Fruit fly (Drosophila melanogaster): ENCODE results near the gene CG5877.
A peak's percentile ranks its signal among the peaks of the same experiment; 100 is the strongest.

Gene CG5877

DNA sequence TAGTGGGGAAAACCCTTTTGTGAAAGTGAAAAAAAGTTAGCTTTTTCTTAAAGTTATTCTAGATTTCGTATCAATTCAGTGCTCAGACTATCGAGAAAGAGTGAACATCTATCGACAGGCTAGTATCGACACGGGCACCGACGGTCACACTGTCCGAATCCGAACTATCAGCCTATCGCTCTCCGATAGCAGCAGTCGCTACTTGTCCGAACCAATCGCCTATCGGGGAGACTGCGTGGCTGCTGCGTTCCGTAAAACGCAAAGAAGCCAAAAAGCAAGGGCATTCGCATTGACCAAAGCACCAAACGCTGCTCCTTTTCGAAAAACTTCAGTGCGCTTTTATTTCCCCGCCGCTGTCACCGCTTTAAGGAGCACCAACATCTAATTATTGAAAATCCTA lies 26.5 kb downstream of the CG5877 start, which contains the start of gene Top1 (continued):
- TF ChIP-seq CG3281 (GFP tag; optimal IDR thresholded peaks at IDR 0.05) (no peak), CG7556 (GFP tag; optimal IDR thresholded peaks at IDR 0.05) (no peak), lbe (GFP tag; optimal IDR thresholded peaks at IDR 0.05) (no peak), CG9797 (GFP tag; optimal IDR thresholded peaks at IDR 0.05) (peak; percentile 75), CG11085 (GFP tag; IDR thresholded peaks at IDR 0.05) (peak; percentile 43; the same call in 1 of the 2 replicates), CrebB (tag; optimal IDR thresholded peaks at IDR 0.05) (no peak), klu (GFP tag; IDR thresholded peaks at IDR 0.05) (no peak), Xbp1 (GFP tag; optimal IDR thresholded peaks at IDR 0.05) (peak; percentile 19), Nf-YB (GFP tag; optimal IDR thresholded peaks at IDR 0.05) (no peak), Trl (optimal IDR thresholded peaks at IDR 0.05) (no peak), Trl (GFP tag; optimal IDR thresholded peaks at IDR 0.05) (no peak), Ets97D (GFP tag; optimal IDR thresholded peaks at IDR 0.05) (peak; percentile 84), p53 (GFP tag; optimal IDR thresholded peaks at IDR 0.05) (no peak), HmgD (GFP tag; optimal IDR thresholded peaks at IDR 0.05) (peak; percentile 71), ind (GFP tag; optimal IDR thresholded peaks at IDR 0.05) (peak; percentile 4), Dp (GFP tag; optimal IDR thresholded peaks at IDR 0.05) (peak; percentile 31), Ets65A (GFP tag) (peak; percentile 94), CG10543 (GFP tag; optimal IDR thresholded peaks at IDR 0.05) (peak; percentile 52), onecut (GFP tag; IDR thresholded peaks at IDR 0.05) (peak; percentile 41; the same call in 1 of the 2 replicates), CoRest (tag; optimal IDR thresholded peaks at IDR 0.05) (peak; percentile 30), CG4424 (GFP tag; optimal IDR thresholded peaks at IDR 0.05) (no peak), chn (GFP tag; optimal IDR thresholded peaks at IDR 0.05) (no peak), ham (GFP tag; IDR thresholded peaks at IDR 0.05) (0 out of 2 replicates have a peak, but pooled peaks have one; percentile 39), CG8290 (GFP tag; optimal IDR thresholded peaks at IDR 0.05) (peak; percentile 22), CG8290 (tag; optimal IDR thresholded peaks at IDR 0.05) (peak in 1 of 2 experiments; percentile 84), CG17186 (GFP tag; optimal IDR thresholded peaks at IDR 0.05) (peak; percentile 56), CG11247 (GFP tag; IDR thresholded peaks at IDR 0.05) (peak; percentile 33; the same call in 1 of the 2 replicates), CG31365 (tag; optimal IDR thresholded peaks at IDR 0.05) (no peak), h (optimal IDR thresholded peaks at IDR 0.05) (no peak), hkb (optimal IDR thresholded peaks at IDR 0.05) (no peak), hkb (GFP tag; IDR thresholded peaks at IDR 0.05) (no peak), CG4820 (GFP tag; optimal IDR thresholded peaks at IDR 0.05) (no peak), jumu (GFP tag; optimal IDR thresholded peaks at IDR 0.05) (peak; percentile 19), Side (GFP tag; optimal IDR thresholded peaks at IDR 0.05) (peak; percentile 48), Hr3 (GFP tag; optimal IDR thresholded peaks at IDR 0.05) (no peak), Nf-YC (tag; optimal IDR thresholded peaks at IDR 0.05) (peak; percentile 51), CG12659 (GFP tag; optimal IDR thresholded peaks at IDR 0.05) (peak; percentile 52), sens (GFP tag) (peak; percentile 76), grau (tag; optimal IDR thresholded peaks at IDR 0.05) (peak; percentile 26), Gug (GFP tag; IDR thresholded peaks at IDR 0.05) (peak; percentile 41; the same call in 1 of the 4 replicates), NFAT (GFP tag; IDR thresholded peaks at IDR 0.05) (peak; percentile 72), dm (GFP tag; optimal IDR thresholded peaks at IDR 0.05) (no peak), CG18599 (GFP tag; optimal IDR thresholded peaks at IDR 0.05) (no peak), zfh1 (GFP tag; IDR thresholded peaks at IDR 0.05) (0 out of 3 replicates have a peak, but pooled peaks have one; percentile 24), CG13775 (GFP tag; optimal IDR thresholded peaks at IDR 0.05) (peak; percentile 16), vnd (GFP tag; IDR thresholded peaks at IDR 0.05; ENCODE audit: partially characterized antibody) (peak; percentile 94), phol (tag; optimal IDR thresholded peaks at IDR 0.05) (no peak), pan (optimal IDR thresholded peaks at IDR 0.05) (no peak), pan (GFP tag; optimal IDR thresholded peaks at IDR 0.05 in 1 of 2, IDR thresholded peaks at IDR 0.05 in 1 of 2) (no peak), CG7987 (GFP tag; optimal IDR thresholded peaks at IDR 0.05) (peak; percentile 39), caup (GFP tag; optimal IDR thresholded peaks at IDR 0.05; ENCODE audit: severe bottlenecking) (no peak), CG3995 (GFP tag; optimal IDR thresholded peaks at IDR 0.05) (peak; percentile 99), Jarid2 (GFP tag; optimal IDR thresholded peaks at IDR 0.05) (no peak)

Data from whole organism, embryonic.